Worm (Caenorhabditis elegans): ENCODE measurements around the gene gst-38.

The gst-38 gene

DNA sequence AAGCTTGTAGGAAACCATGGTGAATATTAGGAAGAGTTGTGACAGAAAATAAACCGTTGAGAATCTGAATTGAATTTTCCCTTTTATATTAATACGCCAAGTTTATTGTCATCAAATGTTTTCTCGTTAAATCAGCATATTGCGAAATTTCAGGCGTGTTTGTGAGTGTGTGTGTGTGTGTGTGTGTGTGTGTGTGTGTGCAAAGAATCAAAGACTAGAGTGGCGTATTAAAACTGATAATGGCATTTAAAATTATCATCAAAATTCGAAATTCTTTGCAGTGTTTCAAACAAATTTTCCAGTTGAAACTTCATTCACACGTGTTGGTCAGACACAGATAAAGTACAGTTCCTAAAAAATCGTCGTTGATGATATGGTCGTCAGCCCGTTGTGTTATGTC lies at the start of gene gst-38:
gst-38 (minus strand) TSS at position 152 of the 400 bp plus-strand sequence.
- peak; percentile 41 for TF ChIP-seq pqm-1 (tag; optimal IDR thresholded peaks at IDR 0.05)
- TF ChIP-seq skn-1 (tag; optimal IDR thresholded peaks at IDR 0.05): peak; percentile 14
- no peak for TF ChIP-seq ztf-4 (tag; optimal IDR thresholded peaks at IDR 0.05)
- TF ChIP-seq ceh-9 (tag; optimal IDR thresholded peaks at IDR 0.05): no peak
- no peak for TF ChIP-seq sea-2 (GFP tag; optimal IDR thresholded peaks at IDR 0.05)
- peak; percentile 88 for TF ChIP-seq elt-2 (tag; optimal IDR thresholded peaks at IDR 0.05)

DNA sequence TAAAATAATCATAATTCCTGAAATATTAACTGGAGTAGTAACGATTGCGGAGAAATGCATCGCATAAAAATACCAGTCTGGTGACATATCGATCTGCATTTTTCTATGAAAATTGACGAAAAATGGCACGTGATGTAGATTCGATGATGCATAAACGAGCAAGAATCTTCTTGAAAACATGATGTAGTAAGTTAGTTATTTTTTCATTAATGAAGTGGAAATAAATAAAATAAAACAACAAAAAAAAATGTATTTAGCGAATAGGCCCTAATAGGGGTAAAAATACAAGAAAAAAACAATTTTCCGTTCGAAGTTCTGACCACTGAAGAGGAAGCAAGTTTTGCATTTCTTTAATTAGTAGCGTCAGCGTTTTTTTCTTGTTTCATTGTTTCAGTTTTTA lies 49.2 kb upstream of the gst-38 start, which contains the start of gene sri-2:
sri-2 (minus strand) TSS at position 101 of the 400 bp plus-strand sequence.
- TF ChIP-seq nhr-76 (tag; optimal IDR thresholded peaks at IDR 0.05): no peak
- TF ChIP-seq egl-27 (tag; optimal IDR thresholded peaks at IDR 0.05): no peak
- TF ChIP-seq nhr-77 (tag; optimal IDR thresholded peaks at IDR 0.05): no peak
- no peak for TF ChIP-seq pqm-1 (tag; optimal IDR thresholded peaks at IDR 0.05)
- TF ChIP-seq ceh-9 (tag; optimal IDR thresholded peaks at IDR 0.05): no peak
- no peak for TF ChIP-seq hmg-11 (tag; optimal IDR thresholded peaks at IDR 0.05)
- TF ChIP-seq nfya-1 (tag; optimal IDR thresholded peaks at IDR 0.05; ENCODE audit: insufficient read depth): no peak
- no peak for TF ChIP-seq R02D3.7 (tag; optimal IDR thresholded peaks at IDR 0.05)
- no peak for TF ChIP-seq skn-1 (tag; optimal IDR thresholded peaks at IDR 0.05)

DNA sequence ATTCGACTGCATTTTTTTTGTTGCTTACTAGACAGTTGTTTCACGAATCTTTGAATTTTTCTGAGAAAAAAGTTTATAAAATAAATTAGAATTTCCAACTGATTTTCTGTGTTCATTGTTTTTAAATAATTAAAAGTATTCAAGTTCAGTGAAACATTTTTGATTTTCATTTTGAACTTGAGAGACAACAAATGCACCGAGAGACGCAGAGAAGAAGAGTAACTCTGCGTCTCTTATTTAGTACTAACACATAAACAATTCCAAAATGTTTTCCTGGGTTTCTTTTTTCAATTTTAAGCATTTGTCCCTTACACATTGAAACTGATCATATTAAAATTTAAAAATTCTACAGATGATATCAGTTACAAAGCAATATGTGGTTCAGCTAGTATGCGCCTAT lies 43.6 kb upstream of the gst-38 start:
- TF ChIP-seq mdl-1 (tag; optimal IDR thresholded peaks at IDR 0.05): no peak
- TF ChIP-seq nhr-76 (tag; optimal IDR thresholded peaks at IDR 0.05): no peak
- TF ChIP-seq ceh-28 (tag; optimal IDR thresholded peaks at IDR 0.05): no peak

DNA sequence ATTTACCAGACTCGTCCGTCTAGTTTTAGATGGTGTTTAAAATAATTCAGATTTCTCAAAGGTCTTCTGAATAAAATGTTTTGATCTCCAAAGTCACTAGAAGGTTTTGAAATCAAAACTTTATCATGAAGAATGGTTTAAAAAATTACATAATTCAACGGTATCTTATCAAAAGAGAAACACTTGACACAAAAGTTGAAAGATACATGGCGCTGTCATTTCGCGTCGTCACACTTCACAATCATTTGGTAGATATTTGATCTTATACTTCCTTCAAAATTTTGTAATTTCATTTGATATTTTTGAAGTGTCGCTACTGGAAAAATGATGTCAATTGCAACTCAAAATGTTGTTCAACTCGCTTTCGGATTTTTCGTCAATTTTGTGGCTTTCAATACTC lies 41.2 kb upstream of the gst-38 start, which contains the start of gene F36G9.3:
F36G9.3 (plus strand) TSS at position 301 of the 400 bp plus-strand sequence.
- TF ChIP-seq snpc-4 (tag; optimal IDR thresholded peaks at IDR 0.05) (no peak), ama-1 (optimal IDR thresholded peaks at IDR 0.05) (no peak), lsy-12 (tag; optimal IDR thresholded peaks at IDR 0.05) (no peak), daf-12 (tag; optimal IDR thresholded peaks at IDR 0.05) (no peak), nhr-23 (tag; optimal IDR thresholded peaks at IDR 0.05) (no peak), ceh-16 (tag; optimal IDR thresholded peaks at IDR 0.05) (no peak), pha-4 (tag; optimal IDR thresholded peaks at IDR 0.05) (no peak), nhr-28 (tag; optimal IDR thresholded peaks at IDR 0.05) (no peak), eor-1 (tag; optimal IDR thresholded peaks at IDR 0.05) (no peak), R02D3.7 (tag; optimal IDR thresholded peaks at IDR 0.05) (no peak), ceh-28 (tag; optimal IDR thresholded peaks at IDR 0.05) (no peak), tbx-2 (tag; optimal IDR thresholded peaks at IDR 0.05) (no peak), ceh-9 (tag; optimal IDR thresholded peaks at IDR 0.05) (no peak), fkh-10 (GFP tag; optimal IDR thresholded peaks at IDR 0.05) (no peak), mdl-1 (tag; optimal IDR thresholded peaks at IDR 0.05) (no peak), nhr-25 (tag; optimal IDR thresholded peaks at IDR 0.05) (no peak)

DNA sequence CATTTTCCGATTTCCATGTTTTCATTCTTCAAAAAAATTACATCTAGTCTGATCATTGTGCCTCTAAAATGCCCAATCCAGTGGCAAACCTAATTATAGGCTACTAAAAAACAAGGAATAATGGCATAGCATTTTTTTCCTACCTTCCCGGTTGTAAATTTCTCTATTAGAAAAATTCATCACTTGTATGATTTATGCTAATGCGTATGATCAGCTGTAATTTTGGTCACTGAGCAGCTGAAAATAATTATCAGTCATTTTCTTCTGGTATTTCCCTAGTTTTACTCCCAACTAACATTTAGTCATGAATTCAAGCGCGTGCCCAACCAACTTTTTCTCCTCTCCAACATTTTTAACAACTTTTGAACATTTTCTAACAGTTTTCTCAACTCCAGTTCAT lies 39.6 kb upstream of the gst-38 start, which contains the start of gene srh-186:
srh-186 (plus strand) TSS at position 301 of the 400 bp plus-strand sequence.
- TF ChIP-seq nhr-25 (tag; optimal IDR thresholded peaks at IDR 0.05) (no peak), ceh-16 (tag; optimal IDR thresholded peaks at IDR 0.05) (no peak), nhr-43 (tag; optimal IDR thresholded peaks at IDR 0.05; ENCODE audit: poor library complexity, severe bottlenecking) (no peak), nhr-77 (tag; optimal IDR thresholded peaks at IDR 0.05) (no peak), egl-27 (tag; optimal IDR thresholded peaks at IDR 0.05) (no peak)

DNA sequence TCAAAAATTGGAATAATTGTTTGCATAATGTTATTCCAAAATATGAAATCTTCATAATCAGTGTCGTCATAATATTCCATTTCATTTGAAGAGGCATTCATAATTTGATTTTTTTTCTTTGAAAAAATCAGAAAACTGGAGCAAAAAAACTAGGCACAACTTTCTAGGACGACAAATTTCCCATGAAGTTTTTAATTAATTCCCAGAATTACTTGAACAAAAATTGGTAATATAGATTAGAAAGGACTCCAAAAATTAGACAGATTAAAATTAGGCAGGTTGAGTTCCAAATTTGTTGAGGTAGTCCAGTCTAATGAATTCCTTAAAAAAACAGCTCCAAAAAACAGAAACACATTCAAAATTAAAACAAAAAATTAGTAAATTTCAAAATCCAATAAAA lies 39.1 kb upstream of the gst-38 start, which contains the start of gene srw-57:
srw-57 (minus strand) TSS at position 101 of the 400 bp plus-strand sequence.
- TF ChIP-seq nhr-77 (tag; optimal IDR thresholded peaks at IDR 0.05) (no peak), ZK546.5 (tag; optimal IDR thresholded peaks at IDR 0.05) (no peak), lsy-12 (tag; optimal IDR thresholded peaks at IDR 0.05) (no peak), zag-1 (tag; optimal IDR thresholded peaks at IDR 0.05) (no peak), nhr-28 (tag; optimal IDR thresholded peaks at IDR 0.05) (no peak), nhr-67 (tag; optimal IDR thresholded peaks at IDR 0.05) (no peak), nhr-25 (tag; optimal IDR thresholded peaks at IDR 0.05) (no peak)

DNA sequence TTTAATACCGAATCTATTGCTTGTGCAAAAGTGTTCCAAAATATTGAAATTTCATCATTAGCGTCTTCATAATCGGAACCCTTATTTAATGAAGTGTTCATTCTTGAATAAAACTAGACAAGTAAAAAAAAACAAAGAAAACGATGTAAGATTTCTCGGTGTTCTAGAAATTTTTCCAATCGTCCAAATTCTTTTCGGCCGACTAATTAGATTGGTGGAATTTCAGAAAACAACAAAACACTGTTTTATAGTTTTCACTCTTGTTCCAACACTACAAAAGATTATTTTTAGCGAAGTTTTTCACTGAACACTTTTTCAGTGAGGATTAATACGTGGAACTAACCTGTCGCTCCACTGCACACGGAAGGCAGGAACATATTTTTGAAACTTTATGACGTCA lies 36.9 kb upstream of the gst-38 start, which contains the start of gene srw-56:
srw-56 (minus strand) TSS at position 101 of the 400 bp plus-strand sequence.
- TF ChIP-seq ztf-11 (tag; optimal IDR thresholded peaks at IDR 0.05) (no peak), fkh-10 (GFP tag; optimal IDR thresholded peaks at IDR 0.05) (no peak), pqm-1 (tag; optimal IDR thresholded peaks at IDR 0.05) (no peak), nhr-11 (tag; optimal IDR thresholded peaks at IDR 0.05) (no peak), nhr-28 (tag; optimal IDR thresholded peaks at IDR 0.05) (no peak), mml-1 (tag; optimal IDR thresholded peaks at IDR 0.05) (no peak), elt-2 (tag; optimal IDR thresholded peaks at IDR 0.05) (no peak), lin-39 (tag; optimal IDR thresholded peaks at IDR 0.05) (no peak), ceh-82 (tag; optimal IDR thresholded peaks at IDR 0.05) (no peak), hmg-11 (tag; optimal IDR thresholded peaks at IDR 0.05) (no peak), sea-2 (GFP tag; optimal IDR thresholded peaks at IDR 0.05) (no peak), mdl-1 (tag; optimal IDR thresholded peaks at IDR 0.05) (no peak), pha-4 (tag; optimal IDR thresholded peaks at IDR 0.05) (no peak), ceh-9 (tag; optimal IDR thresholded peaks at IDR 0.05) (no peak), nhr-76 (tag; optimal IDR thresholded peaks at IDR 0.05) (no peak), nhr-23 (tag; optimal IDR thresholded peaks at IDR 0.05) (no peak), elt-1 (tag; optimal IDR thresholded peaks at IDR 0.05) (no peak), skn-1 (tag; optimal IDR thresholded peaks at IDR 0.05) (no peak), fos-1 (tag; optimal IDR thresholded peaks at IDR 0.05) (no peak), nhr-237 (tag; optimal IDR thresholded peaks at IDR 0.05) (no peak)

Data from whole organism, L3 larva.